Worm (Caenorhabditis elegans) whole organism, midembryonic: ENCODE data around the gene irld-22.

ENCODE experiments used
- T22C8.4 ChIP-seq: fragments of 200-800 bp; sonication (Bioruptor generic); IDR thresholded peaks from 2 replicates; pipeline ENCODE4 v1.3.6; 2022; ENCODE audit warnings: missing genetic modification characterization, missing compliant biosample characterization
- cog-1 ChIP-seq: sonication (generic microtip); optimal IDR thresholded peaks from 2 replicates; lab custom pipeline; 2016; ENCODE audit warnings: missing genetic modification characterization, missing compliant biosample characterization
- flt-1 ChIP-seq: fragments of 200-800 bp; sonication (Bioruptor generic); IDR thresholded peaks from 2 replicates; pipeline ENCODE4 v1.3.6; 2022; ENCODE audit warnings: missing genetic modification characterization, missing compliant biosample characterization
- klf-2 ChIP-seq: fragments of 200-800 bp; sonication (Bioruptor generic); conservative IDR thresholded peaks from 2 replicates; pipeline ENCODE4 v1.3.6; 2022; ENCODE audit warnings: missing genetic modification reagents, missing genetic modification characterization, missing compliant biosample characterization
- med-1 ChIP-seq: sonication (generic microtip); optimal IDR thresholded peaks from 2 replicates; lab custom pipeline; 2017; ENCODE audit warnings: missing genetic modification characterization, mild to moderate bottlenecking, missing compliant biosample characterization, antibody characterized with exemption, missing genetic modification reagents; ENCODE audit not compliant: insufficient read depth
- ref-1 ChIP-seq: fragments of 200-800 bp; sonication (Bioruptor generic); conservative IDR thresholded peaks from 2 replicates; pipeline ENCODE4 v1.3.6; 2022; ENCODE audit warnings: missing genetic modification reagents, missing genetic modification characterization, missing compliant biosample characterization
- ztf-29 ChIP-seq: fragments of 200-800 bp; sonication (Bioruptor generic); IDR thresholded peaks from 2 replicates; pipeline ENCODE4 v1.3.6; 2022; ENCODE audit warnings: missing genetic modification reagents, missing genetic modification characterization, missing compliant biosample characterization

DNA sequence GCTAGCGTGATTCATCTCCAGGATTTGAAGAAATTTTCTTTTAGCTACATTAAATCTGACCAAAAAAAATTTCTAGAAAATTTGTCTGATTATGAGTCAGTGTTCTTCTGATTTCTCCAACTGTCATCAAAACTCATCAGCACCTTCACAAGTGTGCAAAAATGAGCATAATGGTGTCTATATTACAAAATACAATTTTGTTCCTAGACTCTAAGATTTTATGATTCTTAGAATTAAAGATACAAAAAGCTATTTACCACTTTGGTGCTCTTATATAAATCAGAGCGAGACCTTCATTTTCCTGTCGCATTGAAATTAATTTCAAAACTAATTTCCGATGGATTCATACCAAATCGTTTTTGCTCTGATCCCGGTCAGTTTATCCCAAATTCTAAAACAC, 12.5 kb upstream of the irld-22 start, which contains the start of gene srx-68:
- no peak for TF ChIP-seq flt-1 (GFP tag; lab: Robert Waterston, UW)
- no peak for TF ChIP-seq ref-1 (GFP tag; lab: Robert Waterston, UW)
- no peak for TF ChIP-seq ztf-29 (GFP tag; lab: Robert Waterston, UW)
- no peak for TF ChIP-seq med-1 (GFP tag; lab: Kevin White, UChicago)
- no peak for TF ChIP-seq klf-2 (GFP tag; lab: Robert Waterston, UW)
- no peak for TF ChIP-seq cog-1 (tag; lab: Kevin White, UChicago)
- TF ChIP-seq T22C8.4 (GFP tag; lab: Robert Waterston, UW): no peak
